Fruit fly (Drosophila melanogaster) whole organism, embryonic: ENCODE measurements around the gene CG9132.
A peak's percentile ranks its signal among the peaks of the same experiment; 100 is the strongest.

Experiments used
- Bdp1 ChIP-seq: fragments of 200-800 bp; sonication (Bioruptor generic); optimal IDR thresholded peaks from 3 replicates; lab custom pipeline; 2016; ENCODE audit warnings: missing biosample characterization, missing genetic modification characterization
- Bgb ChIP-seq: fragments of 200-800 bp; sonication (Bioruptor generic); IDR thresholded peaks from 2 replicates; pipeline ENCODE4 v1.3.6; 2022; ENCODE audit warnings: missing biosample characterization, missing genetic modification characterization; ENCODE audit not compliant: partially characterized antibody
- CG10431 ChIP-seq: fragments of 200-800 bp; sonication (Bioruptor generic); optimal IDR thresholded peaks from 3 replicates; lab custom pipeline; 2018; ENCODE audit warnings: missing biosample characterization, mild to moderate bottlenecking, missing genetic modification characterization
- CG11456 ChIP-seq: fragments of 200-800 bp; sonication (Bioruptor generic); IDR thresholded peaks from 3 replicates; pipeline ENCODE4 v1.3.6; 2022; ENCODE audit warnings: missing biosample characterization, missing genetic modification characterization
- CG11504 ChIP-seq: fragments of 200-800 bp; sonication (Bioruptor generic); optimal IDR thresholded peaks from 3 replicates; lab custom pipeline; 2019; ENCODE audit warnings: missing biosample characterization, mild to moderate bottlenecking, missing genetic modification characterization, moderate library complexity
- CG11560 ChIP-seq: fragments of 200-800 bp; sonication (Bioruptor generic); IDR thresholded peaks from 3 replicates; pipeline ENCODE4 v1.3.6; 2022; ENCODE audit warnings: missing biosample characterization, missing genetic modification characterization
- CG11696 ChIP-seq: fragments of 200-800 bp; sonication (Bioruptor generic); IDR thresholded peaks from 2 replicates; pipeline ENCODE4 v1.3.6; 2022; ENCODE audit warnings: missing biosample characterization, missing genetic modification characterization
- CG12219 ChIP-seq: fragments of 200-800 bp; sonication (Bioruptor generic); optimal IDR thresholded peaks from 3 replicates; lab custom pipeline; 2018; ENCODE audit warnings: missing biosample characterization, mild to moderate bottlenecking, missing genetic modification characterization
- CG13775 ChIP-seq: fragments of 200-800 bp; sonication (Bioruptor generic); optimal IDR thresholded peaks from 3 replicates; lab custom pipeline; 2017; ENCODE audit warnings: missing biosample characterization, mild to moderate bottlenecking, missing genetic modification characterization
- CG13894 ChIP-seq: fragments of 200-800 bp; sonication (Bioruptor generic); optimal IDR thresholded peaks from 3 replicates; lab custom pipeline; 2018; ENCODE audit warnings: missing biosample characterization, mild to moderate bottlenecking, missing genetic modification characterization, moderate library complexity
- CG14014 ChIP-seq: fragments of 200-800 bp; sonication (Bioruptor generic); IDR thresholded peaks from 2 replicates; pipeline ENCODE4 v1.3.6; 2022; ENCODE audit warnings: missing biosample characterization, missing genetic modification characterization
- CG15269 ChIP-seq: fragments of 200-800 bp; sonication (Bioruptor generic); optimal IDR thresholded peaks from 2 replicates; lab custom pipeline; 2018; ENCODE audit warnings: missing biosample characterization, mild to moderate bottlenecking, missing genetic modification characterization, moderate library complexity
- CG18599 ChIP-seq: fragments of 200-800 bp; sonication (Bioruptor generic); optimal IDR thresholded peaks from 3 replicates; lab custom pipeline; 2017; ENCODE audit warnings: missing biosample characterization, missing genetic modification characterization, mild to moderate bottlenecking, moderate library complexity, missing genetic modification reagents
- CG2120 ChIP-seq: fragments of 200-800 bp; sonication (Bioruptor generic); optimal IDR thresholded peaks from 3 replicates; lab custom pipeline; 2016; ENCODE audit warnings: missing biosample characterization, missing genetic modification characterization
- CG2678 ChIP-seq: fragments of 200-800 bp; sonication (Bioruptor generic); optimal IDR thresholded peaks from 3 replicates; lab custom pipeline; 2019; ENCODE audit warnings: missing biosample characterization, mild to moderate bottlenecking, missing genetic modification characterization, moderate library complexity
- CG2712 ChIP-seq: fragments of 200-800 bp; optimal IDR thresholded peaks from 3 replicates; lab custom pipeline; 2019; ENCODE audit warnings: missing biosample characterization, mild to moderate bottlenecking, missing genetic modification characterization, moderate library complexity
- CG30403 ChIP-seq: fragments of 200-800 bp; sonication (Bioruptor generic); optimal IDR thresholded peaks from 3 replicates; lab custom pipeline; 2016; ENCODE audit warnings: missing biosample characterization, missing genetic modification characterization
- CG32532 ChIP-seq: fragments of 200-800 bp; sonication (Bioruptor generic); IDR thresholded peaks from 2 replicates; pipeline ENCODE4 v1.3.6; 2022; ENCODE audit warnings: missing biosample characterization, missing genetic modification characterization
- CG3281 ChIP-seq: fragments of 200-800 bp; sonication (Bioruptor generic); optimal IDR thresholded peaks from 3 replicates; lab custom pipeline; 2017; ENCODE audit warnings: missing biosample characterization, mild to moderate bottlenecking, missing genetic modification characterization
- CG7372 ChIP-seq: fragments of 200-800 bp; sonication (Bioruptor generic); IDR thresholded peaks from 2 replicates; pipeline ENCODE4 v1.3.6; 2022; ENCODE audit warnings: missing biosample characterization, missing genetic modification characterization
- CG8765 ChIP-seq: fragments of 200-800 bp; sonication (Bioruptor generic); IDR thresholded peaks from 2 replicates; pipeline ENCODE4 v1.3.6; 2022; ENCODE audit warnings: missing biosample characterization, missing genetic modification characterization
- CG8924 ChIP-seq: fragments of 200-800 bp; optimal IDR thresholded peaks from 3 replicates; lab custom pipeline; 2019; ENCODE audit warnings: missing biosample characterization, mild to moderate bottlenecking, missing genetic modification characterization, moderate library complexity
- Dbx ChIP-seq: fragments of 200-800 bp; sonication (Bioruptor generic); IDR thresholded peaks from 3 replicates; pipeline ENCODE4 v1.3.6; 2022; ENCODE audit warnings: missing biosample characterization, missing genetic modification characterization
- Deaf1 ChIP-seq: fragments of 200-800 bp; optimal IDR thresholded peaks from 3 replicates; lab custom pipeline; 2019; ENCODE audit warnings: missing biosample characterization, mild to moderate bottlenecking, missing genetic modification characterization, moderate library complexity
- Dip3 ChIP-seq: fragments of 200-800 bp; sonication (Bioruptor generic); optimal IDR thresholded peaks from 3 replicates; lab custom pipeline; 2016; ENCODE audit warnings: missing biosample characterization, missing genetic modification characterization
- HLH54F ChIP-seq: fragments of 200-800 bp; sonication (Bioruptor generic); optimal IDR thresholded peaks from 3 replicates; lab custom pipeline; 2016; ENCODE audit warnings: missing biosample characterization, missing genetic modification characterization
- Hey ChIP-seq: fragments of 200-800 bp; sonication (Bioruptor generic); optimal IDR thresholded peaks from 3 replicates; lab custom pipeline; 2018; ENCODE audit warnings: missing biosample characterization, mild to moderate bottlenecking, missing genetic modification characterization
- Hmr ChIP-seq: fragments of 200-800 bp; sonication (Bioruptor generic); optimal IDR thresholded peaks from 3 replicates; lab custom pipeline; 2017; ENCODE audit warnings: mild to moderate bottlenecking, missing biosample characterization, missing genetic modification reagents, missing genetic modification characterization
- Hsf ChIP-seq: fragments of 200-800 bp; sonication (Bioruptor generic); optimal IDR thresholded peaks from 3 replicates; lab custom pipeline; 2016; ENCODE audit warnings: missing biosample characterization, missing genetic modification characterization
- Pdp1 ChIP-seq, 2 experiments: fragments of 200-800 bp; sonication (Bioruptor generic); optimal IDR thresholded peaks; 3 replicates each; lab custom pipeline; 2016; ENCODE audit warnings: missing biosample characterization in 2 of 2, missing genetic modification characterization in 2 of 2, mild to moderate bottlenecking in 1 of 2, moderate library complexity in 1 of 2
- Sox102F ChIP-seq: fragments of 200-800 bp; sonication (Bioruptor generic); optimal IDR thresholded peaks from 2 replicates; lab custom pipeline; 2018; ENCODE audit warnings: missing biosample characterization, mild to moderate bottlenecking, missing genetic modification characterization, moderate library complexity
- Ssrp ChIP-seq: fragments of 200-800 bp; sonication (Bioruptor generic); optimal IDR thresholded peaks from 2 replicates; lab custom pipeline; 2018; ENCODE audit warnings: missing biosample characterization, mild to moderate bottlenecking, missing genetic modification characterization, moderate library complexity
- cas ChIP-seq: fragments of 200-800 bp; sonication (Bioruptor generic); IDR thresholded peaks from 2 replicates; pipeline ENCODE4 v1.3.6; 2022; ENCODE audit warnings: missing biosample characterization, missing genetic modification characterization
- chn ChIP-seq: fragments of 200-800 bp; sonication (Bioruptor generic); optimal IDR thresholded peaks from 2 replicates; lab custom pipeline; 2016; ENCODE audit warnings: missing biosample characterization, missing genetic modification characterization
- dysf ChIP-seq: fragments of 200-800 bp; sonication (Bioruptor generic); IDR thresholded peaks from 3 replicates; pipeline ENCODE4 v1.3.6; 2022; ENCODE audit warnings: missing biosample characterization, missing genetic modification characterization
- ind ChIP-seq: fragments of 200-800 bp; sonication (Bioruptor generic); optimal IDR thresholded peaks from 3 replicates; lab custom pipeline; 2016; ENCODE audit warnings: missing biosample characterization, missing genetic modification characterization
- lilli ChIP-seq: fragments of 200-800 bp; sonication (Bioruptor generic); optimal IDR thresholded peaks from 3 replicates; lab custom pipeline; 2016; ENCODE audit warnings: missing biosample characterization, missing genetic modification characterization
- lov ChIP-seq, 2 experiments: fragments of 200-800 bp in 1 of 2; fragments of >200 bp in 1 of 2; sonication (Bioruptor generic) in 1 of 2; IDR thresholded peaks in 1 of 2; optimal IDR thresholded peaks in 1 of 2; 2 replicates in 1 of 2; 3 replicates in 1 of 2; pipeline versions ENCODE4 v1.3.6 to Lab custom; 2017 to 2022; ENCODE audit warnings: missing biosample characterization in 1 of 2, missing genetic modification characterization in 1 of 2
- maf-S ChIP-seq: fragments of 200-800 bp; sonication (Bioruptor generic); optimal IDR thresholded peaks from 2 replicates; lab custom pipeline; 2016; ENCODE audit warnings: missing biosample characterization, missing genetic modification characterization
- org-1 ChIP-seq: fragments of 200-800 bp; sonication (Bioruptor generic); optimal IDR thresholded peaks from 2 replicates; lab custom pipeline; 2017; ENCODE audit warnings: missing biosample characterization, missing genetic modification characterization
- otp ChIP-seq: fragments of 200-800 bp; sonication (Bioruptor generic); IDR thresholded peaks from 3 replicates; pipeline ENCODE4, ENCODE4 v1.3.6; 2022; ENCODE audit warnings: missing biosample characterization, missing genetic modification characterization
- pb ChIP-seq: fragments of 200-800 bp; sonication (Bioruptor generic); optimal IDR thresholded peaks from 3 replicates; lab custom pipeline; 2016; ENCODE audit warnings: missing biosample characterization, missing genetic modification characterization
- phol ChIP-seq: fragments of 200-800 bp; sonication (Bioruptor generic); optimal IDR thresholded peaks from 3 replicates; lab custom pipeline; 2018; ENCODE audit warnings: missing biosample characterization, mild to moderate bottlenecking, missing genetic modification characterization, moderate library complexity
- pnt ChIP-seq: fragments of 200-800 bp; sonication (Bioruptor generic); optimal IDR thresholded peaks from 3 replicates; lab custom pipeline; 2016; ENCODE audit warnings: missing biosample characterization, missing genetic modification characterization
- row ChIP-seq: fragments of 200-800 bp; sonication (Bioruptor generic); IDR thresholded peaks from 3 replicates; pipeline ENCODE4 v1.3.6; 2022; ENCODE audit warnings: missing biosample characterization, missing genetic modification characterization
- sd ChIP-seq: fragments of 200-800 bp; sonication (Bioruptor generic); optimal IDR thresholded peaks from 3 replicates; lab custom pipeline; 2018; ENCODE audit warnings: missing biosample characterization, mild to moderate bottlenecking, missing genetic modification characterization, moderate library complexity
- seq ChIP-seq: fragments of 200-800 bp; sonication (Bioruptor generic); IDR thresholded peaks from 2 replicates; pipeline ENCODE4 v1.3.6; 2022; ENCODE audit warnings: missing biosample characterization, missing genetic modification characterization
- sob ChIP-seq: fragments of 200-800 bp; sonication (Bioruptor generic); IDR thresholded peaks from 2 replicates; pipeline ENCODE4 v1.3.6; 2022; ENCODE audit warnings: missing biosample characterization, missing genetic modification characterization
- tup ChIP-seq: fragments of 200-800 bp; sonication (Bioruptor generic); optimal IDR thresholded peaks from 2 replicates; lab custom pipeline; 2016; ENCODE audit warnings: missing biosample characterization, mild to moderate bottlenecking, missing genetic modification characterization, moderate library complexity
- unpg ChIP-seq: fragments of 200-800 bp; sonication (Bioruptor generic); optimal IDR thresholded peaks from 3 replicates; lab custom pipeline; 2018; ENCODE audit warnings: missing biosample characterization, mild to moderate bottlenecking, missing genetic modification characterization, moderate library complexity

CG9132 gene

DNA sequence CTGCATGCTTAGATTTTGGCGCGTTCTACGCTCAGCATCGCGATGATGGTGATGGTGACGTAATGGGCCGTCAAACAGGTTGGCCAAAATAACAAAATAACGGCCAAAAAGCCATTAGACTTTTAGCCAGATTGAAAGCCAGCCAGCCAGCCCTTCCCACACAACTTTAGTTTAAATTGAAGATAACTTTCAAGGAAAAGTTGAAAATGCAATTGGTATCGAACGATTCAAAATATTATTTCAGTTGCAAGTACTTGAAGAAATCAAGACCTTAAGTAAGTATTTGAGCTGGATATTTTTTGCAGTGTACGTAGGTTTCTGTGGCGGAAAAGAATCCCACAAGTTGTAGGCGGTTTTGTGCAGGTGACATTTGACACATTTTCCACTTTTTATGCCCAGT lies 19.5 kb downstream of the CG9132 start (continued):
- TF ChIP-seq CG32532 (GFP tag; lab: Robert Waterston, UW), result peak; percentile 44; the same call in 1 of the 2 replicates
- TF ChIP-seq unpg (GFP tag; lab: Kevin White, UChicago), result peak; percentile 53
- TF ChIP-seq sd (tag; lab: Kevin White, UChicago), result peak; percentile 23
- peak; percentile 29 for TF ChIP-seq pb (GFP tag; lab: Kevin White, UChicago)
- TF ChIP-seq chn, result peak; percentile 35
- peak; percentile 61; the same call in 2 of the 3 replicates for TF ChIP-seq dysf (GFP tag; lab: Robert Waterston, UW)
- no peak for TF ChIP-seq Bgb (GFP tag; lab: Robert Waterston, UW)
- no peak for TF ChIP-seq Bdp1 (GFP tag; lab: Kevin White, UChicago)
- TF ChIP-seq CG11696, result peak; percentile 19; the same call in 1 of the 2 replicates
- TF ChIP-seq tup (GFP tag; lab: Kevin White, UChicago), result no peak
- TF ChIP-seq lilli (GFP tag; lab: Kevin White, UChicago), result peak; percentile 38
- peak; percentile 41 for TF ChIP-seq Dip3 (GFP tag; lab: Kevin White, UChicago)
- peak; percentile 54 for TF ChIP-seq CG2678 (tag; lab: Kevin White, UChicago)
- no peak for TF ChIP-seq Hey (tag; lab: Kevin White, UChicago)
- TF ChIP-seq Deaf1 (tag; lab: Kevin White, UChicago), result no peak
- TF ChIP-seq CG14014, result peak; percentile 48
- peak; percentile 36 for TF ChIP-seq maf-S
- peak; percentile 27; the same call in 1 of the 2 replicates for TF ChIP-seq seq (GFP tag; lab: Robert Waterston, UW)
- TF ChIP-seq CG3281 (GFP tag; lab: Kevin White, UChicago), result peak; percentile 53
- peak; percentile 11 for TF ChIP-seq phol
- no peak for TF ChIP-seq CG8765 (GFP tag; lab: Robert Waterston, UW)
- TF ChIP-seq CG10431, result no peak
- 0 out of 3 replicates have a peak, but pooled peaks have one; percentile 33 for TF ChIP-seq otp (GFP tag; lab: Robert Waterston, UW)
- peak; percentile 69 for TF ChIP-seq CG2120 (GFP tag; lab: Kevin White, UChicago)
- TF ChIP-seq CG30403 (GFP tag; lab: Kevin White, UChicago), result peak; percentile 6
- peak; percentile 10 for TF ChIP-seq Sox102F
- no peak for TF ChIP-seq CG13775
- TF ChIP-seq Ssrp (tag; lab: Kevin White, UChicago), result no peak
- peak; percentile 0 for TF ChIP-seq Hsf (GFP tag; lab: Kevin White, UChicago)
- 0 out of 2 replicates have a peak, but pooled peaks have one; percentile 8 for TF ChIP-seq CG7372 (GFP tag; lab: Robert Waterston, UW)
- 0 out of 2 replicates have a peak, but pooled peaks have one; percentile 41 for TF ChIP-seq cas (GFP tag; lab: Robert Waterston, UW)
- 0 out of 3 replicates have a peak, but pooled peaks have one; percentile 47 for TF ChIP-seq Dbx (GFP tag; lab: Robert Waterston, UW)
- peak; percentile 27 for TF ChIP-seq pnt
- no peak for TF ChIP-seq lov (optimal IDR thresholded peaks at IDR 0.05; lab: Kevin White, UChicago)
- no peak for TF ChIP-seq lov (GFP tag; IDR thresholded peaks at IDR 0.05; lab: Robert Waterston, UW)
- TF ChIP-seq Hmr, result peak; percentile 15
- 0 out of 3 replicates have a peak, but pooled peaks have one; percentile 17 for TF ChIP-seq CG11560 (tag; lab: Robert Waterston, UW)
- TF ChIP-seq CG18599 (GFP tag; lab: Kevin White, UChicago), result peak; percentile 42
- TF ChIP-seq CG8924 (tag; lab: Kevin White, UChicago), result peak; percentile 17
- TF ChIP-seq CG11456 (GFP tag; lab: Robert Waterston, UW), result peak; percentile 55; the same call in 1 of the 3 replicates
- TF ChIP-seq sob (GFP tag; lab: Robert Waterston, UW), result no peak
- peak; percentile 11 for TF ChIP-seq CG2712 (tag; lab: Kevin White, UChicago)
- TF ChIP-seq CG15269 (tag; lab: Kevin White, UChicago), result peak; percentile 51
- peak; percentile 37 for TF ChIP-seq CG11504 (tag; lab: Kevin White, UChicago)
- TF ChIP-seq HLH54F, result peak; percentile 23
- TF ChIP-seq ind (GFP tag; lab: Kevin White, UChicago), result peak; percentile 9
- peak; percentile 3 for TF ChIP-seq org-1
- peak; percentile 11 to 62 for TF ChIP-seq Pdp1 (GFP tag; optimal IDR thresholded peaks at IDR 0.05; lab: Kevin White, UChicago)
- TF ChIP-seq CG13894 (tag; lab: Kevin White, UChicago), result peak; percentile 15
- TF ChIP-seq CG12219 (GFP tag; lab: Kevin White, UChicago), result peak; percentile 3
- TF ChIP-seq row (GFP tag; lab: Robert Waterston, UW), result peak; percentile 32; the same call in 1 of the 3 replicates
